Worm (Caenorhabditis elegans): ENCODE data around the gene adt-1.

adt-1 gene

DNA sequence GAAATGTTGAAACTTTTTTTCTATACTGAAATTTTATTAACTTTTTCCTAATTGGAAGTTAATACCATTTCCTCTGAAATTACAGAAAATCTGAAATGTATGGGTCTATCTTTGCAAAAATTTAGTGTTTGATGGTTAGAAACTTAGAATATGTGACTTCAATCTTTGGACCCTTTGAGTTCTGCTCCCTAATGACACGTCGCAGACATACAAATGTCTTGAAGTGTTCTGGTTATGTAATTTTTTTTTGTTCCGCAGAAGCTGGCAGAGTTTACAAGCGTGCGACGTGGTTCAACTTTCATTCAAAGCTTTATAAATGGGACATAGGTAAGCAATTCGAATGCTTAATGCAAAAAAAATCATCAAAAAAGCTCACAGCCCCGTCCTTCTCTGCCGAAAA is 40.7 kb upstream of the adt-1 start:
- no peak for TF ChIP-seq unc-120 (tag; optimal IDR thresholded peaks at IDR 0.05; ENCODE audit: poor library complexity, severe bottlenecking)
- TF ChIP-seq ham-2 (GFP tag; optimal IDR thresholded peaks at IDR 0.05): no peak
- TF ChIP-seq ceh-39 (tag; optimal IDR thresholded peaks at IDR 0.05): no peak
- no peak for TF ChIP-seq lin-13 (tag; optimal IDR thresholded peaks at IDR 0.05)
- no peak for TF ChIP-seq M03D4.4 (tag; optimal IDR thresholded peaks at IDR 0.05)
- TF ChIP-seq ceh-83 (GFP tag; optimal IDR thresholded peaks at IDR 0.05): no peak
- TF ChIP-seq tbx-8 (GFP tag; optimal IDR thresholded peaks at IDR 0.05): no peak
- TF ChIP-seq snpc-4 (tag; optimal IDR thresholded peaks at IDR 0.05): no peak
- TF ChIP-seq pha-4 (tag; optimal IDR thresholded peaks at IDR 0.05): no peak
- TF ChIP-seq sptf-1 (tag; optimal IDR thresholded peaks at IDR 0.05): no peak
- no peak for TF ChIP-seq drap-1 (GFP tag; optimal IDR thresholded peaks at IDR 0.05)
- no peak for TF ChIP-seq cnd-1 (tag; optimal IDR thresholded peaks at IDR 0.05)
- no peak for TF ChIP-seq nhr-12 (tag; optimal IDR thresholded peaks at IDR 0.05)
- no peak for TF ChIP-seq flh-1 (GFP tag; optimal IDR thresholded peaks at IDR 0.05)
- no peak for TF ChIP-seq mab-5 (tag; optimal IDR thresholded peaks at IDR 0.05)
- no peak for TF ChIP-seq lin-32 (GFP tag; optimal IDR thresholded peaks at IDR 0.05)
- TF ChIP-seq ceh-43 (GFP tag; optimal IDR thresholded peaks at IDR 0.05): no peak
- no peak for TF ChIP-seq bed-3 (GFP tag; optimal IDR thresholded peaks at IDR 0.05)

DNA sequence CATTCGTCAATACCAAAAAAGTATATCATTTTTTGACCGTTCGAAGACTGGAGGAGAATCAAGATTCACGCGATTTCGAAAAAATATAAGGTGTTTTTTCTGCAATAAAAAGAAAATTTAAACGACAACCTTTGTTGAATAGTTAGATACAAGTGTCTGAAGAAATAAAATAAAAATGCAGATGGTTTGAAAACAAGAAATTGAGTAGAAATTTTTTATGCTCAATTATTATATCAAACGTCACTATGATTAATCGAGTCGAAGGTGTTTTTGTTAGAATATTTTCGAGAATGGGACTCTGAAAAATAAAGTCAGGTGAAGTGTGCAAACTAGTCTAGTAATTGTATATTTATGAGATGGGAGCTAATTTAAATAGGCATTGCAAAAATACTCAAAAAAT is 38.2 kb upstream of the adt-1 start, which contains the start of gene R09A8.5:
TSS of gene R09A8.5 (minus strand) at position 101 of the 400 bp plus-strand sequence.
- TF ChIP-seq unc-120 (tag; optimal IDR thresholded peaks at IDR 0.05; ENCODE audit: poor library complexity, severe bottlenecking) (no peak), nhr-28 (tag; optimal IDR thresholded peaks at IDR 0.05) (no peak), ham-2 (GFP tag; optimal IDR thresholded peaks at IDR 0.05) (no peak), lin-32 (GFP tag; optimal IDR thresholded peaks at IDR 0.05) (no peak), ceh-43 (GFP tag; optimal IDR thresholded peaks at IDR 0.05) (no peak), ceh-83 (GFP tag; optimal IDR thresholded peaks at IDR 0.05) (no peak), tbx-8 (GFP tag; optimal IDR thresholded peaks at IDR 0.05) (no peak), ceh-39 (tag; optimal IDR thresholded peaks at IDR 0.05) (no peak), snpc-4 (tag; optimal IDR thresholded peaks at IDR 0.05) (no peak), sptf-1 (tag; optimal IDR thresholded peaks at IDR 0.05) (no peak), nhr-76 (tag; optimal IDR thresholded peaks at IDR 0.05) (no peak), zip-8 (tag; optimal IDR thresholded peaks at IDR 0.05) (no peak)

DNA sequence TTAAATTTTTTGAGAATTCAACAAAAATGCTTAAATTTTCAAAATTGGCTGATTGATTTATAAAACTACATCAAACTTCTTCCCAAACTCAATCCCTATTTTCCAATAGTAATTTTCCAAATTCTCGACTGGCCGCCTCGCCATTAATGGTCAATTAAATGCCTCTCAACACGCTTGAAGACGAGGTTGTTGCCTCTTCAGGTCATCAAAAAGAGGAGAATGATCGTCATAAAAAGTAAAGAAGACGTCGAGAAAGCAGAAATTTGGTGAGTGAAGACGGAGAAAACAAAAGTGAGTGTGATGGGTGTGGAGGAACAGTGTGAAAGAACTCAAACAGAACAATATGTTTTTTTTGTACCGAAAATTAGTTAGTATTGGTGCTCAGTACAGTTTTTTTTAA is 37.7 kb upstream of the adt-1 start:
- TF ChIP-seq nhr-2 (tag; optimal IDR thresholded peaks at IDR 0.05) (no peak), elt-1 (tag; optimal IDR thresholded peaks at IDR 0.05; ENCODE audit: borderline replicate concordance, insufficient read depth) (no peak), ceh-43 (GFP tag; optimal IDR thresholded peaks at IDR 0.05) (no peak)

DNA sequence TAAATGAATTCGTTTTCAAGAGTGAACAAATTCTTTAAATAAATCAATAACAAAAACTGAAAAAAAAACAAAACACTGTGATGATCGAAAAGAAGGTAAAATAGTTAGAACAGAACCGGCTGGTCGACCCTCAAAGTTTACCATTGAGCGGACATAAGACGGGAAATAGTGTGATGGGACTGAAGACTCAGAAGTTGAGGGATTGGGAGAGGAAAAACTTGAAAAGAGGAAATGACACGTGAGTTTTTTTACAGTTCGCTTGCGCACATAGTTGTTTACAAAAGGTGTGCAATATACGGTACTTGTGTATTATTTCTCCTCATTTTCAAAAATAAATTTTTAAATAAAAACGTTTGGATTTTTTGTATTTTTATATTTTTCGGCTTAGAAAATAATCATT is 35.7 kb upstream of the adt-1 start:
- TF ChIP-seq ceh-39 (tag; optimal IDR thresholded peaks at IDR 0.05) (no peak), lin-13 (tag; optimal IDR thresholded peaks at IDR 0.05) (no peak), ceh-43 (GFP tag; optimal IDR thresholded peaks at IDR 0.05) (no peak), flh-1 (GFP tag; optimal IDR thresholded peaks at IDR 0.05) (no peak), nhr-28 (tag; optimal IDR thresholded peaks at IDR 0.05) (no peak)

DNA sequence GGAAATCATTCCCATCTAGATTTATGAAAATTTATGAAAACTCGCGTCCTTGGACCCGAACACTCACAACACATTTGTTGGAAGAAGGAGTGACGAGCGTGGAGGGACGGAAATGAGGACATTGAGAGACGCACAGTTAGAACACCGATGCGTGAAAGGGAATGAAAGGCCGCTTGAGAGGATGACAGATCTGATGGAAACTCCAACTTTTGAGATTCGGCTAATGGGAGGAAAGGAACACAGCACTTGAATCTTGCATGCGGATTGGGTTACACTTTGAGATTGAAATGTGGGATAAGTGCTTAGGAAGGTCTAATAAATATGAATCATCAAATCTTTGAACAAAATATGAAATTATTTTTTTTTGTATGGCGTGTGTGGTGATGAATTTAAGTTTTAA is 32.8 kb upstream of the adt-1 start:
- TF ChIP-seq flh-1 (GFP tag; optimal IDR thresholded peaks at IDR 0.05) (no peak), sptf-1 (tag; optimal IDR thresholded peaks at IDR 0.05) (no peak), nhr-2 (tag; optimal IDR thresholded peaks at IDR 0.05) (no peak)

DNA sequence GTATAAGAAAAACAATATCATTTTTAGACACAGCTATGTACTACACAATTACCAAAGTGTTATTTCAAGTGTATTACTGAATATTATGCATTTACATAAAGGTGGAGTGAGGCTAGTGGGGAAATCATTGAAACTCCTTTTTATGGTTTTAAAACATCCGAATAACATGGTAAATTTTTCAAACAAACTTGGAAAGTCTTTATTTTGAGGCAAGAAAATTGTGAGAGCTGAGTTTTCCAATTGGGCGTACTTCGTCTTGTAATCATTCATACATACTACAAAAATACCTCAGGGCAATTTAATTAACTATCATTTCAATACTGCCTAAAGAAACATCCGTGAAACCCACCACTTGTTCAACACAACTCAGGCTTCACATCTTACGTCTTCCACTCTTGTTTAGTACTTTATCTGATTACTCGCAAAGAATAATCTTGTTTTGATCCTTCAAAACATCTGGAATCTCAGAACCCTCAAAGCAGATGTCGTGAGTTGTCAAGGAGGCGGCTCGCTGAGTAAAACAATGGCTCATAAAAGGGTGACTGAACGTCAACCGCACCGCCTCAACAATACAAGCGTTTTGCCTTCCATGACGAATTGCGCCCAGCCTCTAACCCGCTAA is 32.0 kb upstream of the adt-1 start, which contains the start of gene zmp-5:
TSS of gene zmp-5 (plus strand) at position 572 of the 622 bp plus-strand sequence.
- TF ChIP-seq unc-39 (tag; optimal IDR thresholded peaks at IDR 0.05): no peak
- no peak for TF ChIP-seq bed-3 (GFP tag; optimal IDR thresholded peaks at IDR 0.05)
- no peak for TF ChIP-seq hlh-1 (tag; optimal IDR thresholded peaks at IDR 0.05)
- no peak for TF ChIP-seq M03D4.4 (tag; optimal IDR thresholded peaks at IDR 0.05)
- no peak for TF ChIP-seq mab-5 (tag; optimal IDR thresholded peaks at IDR 0.05)
- no peak for TF ChIP-seq elt-1 (tag; optimal IDR thresholded peaks at IDR 0.05; ENCODE audit: borderline replicate concordance, insufficient read depth)
- no peak for TF ChIP-seq sem-2 (GFP tag; optimal IDR thresholded peaks at IDR 0.05)
